Worm (Caenorhabditis elegans) whole organism, L3 larva: ENCODE results near the gene T08G5.2.

Experiments
- ama-1 ChIP-seq: fragments of 150-350 bp; optimal IDR thresholded peaks from 2 replicates; lab custom pipeline; 2018
- ceh-28 ChIP-seq: fragments of 150-350 bp; optimal IDR thresholded peaks from 2 replicates; lab custom pipeline; 2014; ENCODE audit warnings: missing biosample characterization, missing genetic modification reagents, missing genetic modification characterization
- eor-1 ChIP-seq, 2 experiments: fragments of 150-350 bp; optimal IDR thresholded peaks; 2 replicates each; lab custom pipeline; 2014 to 2018; ENCODE audit warnings: missing biosample characterization in 2 of 2, missing genetic modification characterization in 2 of 2
- fkh-2 ChIP-seq: fragments of 150-350 bp; optimal IDR thresholded peaks from 2 replicates; lab custom pipeline; 2014; ENCODE audit warnings: missing biosample characterization, missing genetic modification reagents, missing genetic modification characterization
- jun-1 ChIP-seq: fragments of 150-350 bp; optimal IDR thresholded peaks from 2 replicates; lab custom pipeline; 2014; ENCODE audit warnings: missing biosample characterization, missing genetic modification reagents, missing genetic modification characterization
- lin-15B ChIP-seq: fragments of 150-350 bp; optimal IDR thresholded peaks from 2 replicates; lab custom pipeline; 2014; ENCODE audit warnings: missing biosample characterization, missing genetic modification characterization
- lin-39 ChIP-seq: fragments of 150-350 bp; optimal IDR thresholded peaks from 2 replicates; lab custom pipeline; 2018; ENCODE audit warnings: missing biosample characterization, missing genetic modification reagents, missing genetic modification characterization
- nhr-12 ChIP-seq: fragments of 150-350 bp; optimal IDR thresholded peaks from 2 replicates; lab custom pipeline; 2014; ENCODE audit warnings: missing biosample characterization, missing genetic modification characterization
- nhr-77 ChIP-seq: fragments of 150-350 bp; optimal IDR thresholded peaks from 2 replicates; lab custom pipeline; 2014; ENCODE audit warnings: missing biosample characterization, missing genetic modification characterization
- pha-4 ChIP-seq: fragments of 150-350 bp; optimal IDR thresholded peaks from 2 replicates; lab custom pipeline; 2014; ENCODE audit warnings: missing biosample characterization, missing genetic modification reagents, missing genetic modification characterization
- tbx-2 ChIP-seq: sonication (generic microtip); optimal IDR thresholded peaks from 2 replicates; lab custom pipeline; 2016; ENCODE audit warnings: mild to moderate bottlenecking, missing genetic modification characterization, missing compliant biosample characterization

DNA sequence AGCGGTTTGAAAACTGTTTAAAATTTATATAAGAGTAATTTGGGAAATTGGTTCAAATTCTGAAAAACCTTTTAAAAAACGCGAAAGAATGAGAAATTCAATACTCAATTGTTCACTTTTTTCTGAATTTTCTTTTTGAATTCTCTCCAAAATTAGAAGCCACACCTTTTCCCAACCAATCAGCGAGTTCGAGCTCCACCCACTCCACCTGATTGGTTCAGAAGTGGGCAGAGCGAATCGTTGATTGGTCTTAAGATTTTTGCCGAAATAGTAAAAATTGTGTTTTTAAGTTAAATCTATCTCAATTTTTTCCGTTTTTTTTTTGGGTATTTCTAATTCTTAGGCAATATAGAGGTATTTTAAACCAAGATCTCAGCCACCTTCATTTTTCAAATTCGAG is 37.9 kb upstream of the T08G5.2 start:
- TF ChIP-seq jun-1 (tag; lab: Kevin White, UChicago) = no peak
- no peak for TF ChIP-seq ama-1
- TF ChIP-seq pha-4 (tag; lab: Kevin White, UChicago) = no peak
- TF ChIP-seq ceh-28 (tag; lab: Kevin White, UChicago) = no peak
- TF ChIP-seq lin-39 (tag; lab: Kevin White, UChicago) = no peak
- TF ChIP-seq tbx-2 = no peak
- no peak for TF ChIP-seq eor-1 (tag; optimal IDR thresholded peaks at IDR 0.05; lab: Kevin White, UChicago)
- TF ChIP-seq nhr-77 (tag; lab: Kevin White, UChicago) = no peak
- no peak for TF ChIP-seq lin-15B
- TF ChIP-seq fkh-2 (tag; lab: Kevin White, UChicago) = no peak
- no peak for TF ChIP-seq nhr-12 (tag; lab: Kevin White, UChicago)
